Worm (Caenorhabditis elegans) whole organism, midembryonic: Measurements from ENCODE around the gene klp-7.

Experiments used
- cog-1 ChIP-seq: sonication (generic microtip); optimal IDR thresholded peaks from 2 replicates; lab custom pipeline; 2016; ENCODE audit warnings: missing genetic modification characterization, missing compliant biosample characterization
- flt-1 ChIP-seq: fragments of 200-800 bp; sonication (Bioruptor generic); IDR thresholded peaks from 2 replicates; pipeline ENCODE4 v1.3.6; 2022; ENCODE audit warnings: missing genetic modification characterization, missing compliant biosample characterization
- ref-1 ChIP-seq: fragments of 200-800 bp; sonication (Bioruptor generic); conservative IDR thresholded peaks from 2 replicates; pipeline ENCODE4 v1.3.6; 2022; ENCODE audit warnings: missing genetic modification reagents, missing genetic modification characterization, missing compliant biosample characterization
- ztf-23 ChIP-seq: fragments of 200-800 bp; sonication (Bioruptor generic); IDR thresholded peaks from 2 replicates; pipeline ENCODE4 v1.3.6; 2022; ENCODE audit warnings: missing genetic modification reagents, missing genetic modification characterization, missing compliant biosample characterization

DNA sequence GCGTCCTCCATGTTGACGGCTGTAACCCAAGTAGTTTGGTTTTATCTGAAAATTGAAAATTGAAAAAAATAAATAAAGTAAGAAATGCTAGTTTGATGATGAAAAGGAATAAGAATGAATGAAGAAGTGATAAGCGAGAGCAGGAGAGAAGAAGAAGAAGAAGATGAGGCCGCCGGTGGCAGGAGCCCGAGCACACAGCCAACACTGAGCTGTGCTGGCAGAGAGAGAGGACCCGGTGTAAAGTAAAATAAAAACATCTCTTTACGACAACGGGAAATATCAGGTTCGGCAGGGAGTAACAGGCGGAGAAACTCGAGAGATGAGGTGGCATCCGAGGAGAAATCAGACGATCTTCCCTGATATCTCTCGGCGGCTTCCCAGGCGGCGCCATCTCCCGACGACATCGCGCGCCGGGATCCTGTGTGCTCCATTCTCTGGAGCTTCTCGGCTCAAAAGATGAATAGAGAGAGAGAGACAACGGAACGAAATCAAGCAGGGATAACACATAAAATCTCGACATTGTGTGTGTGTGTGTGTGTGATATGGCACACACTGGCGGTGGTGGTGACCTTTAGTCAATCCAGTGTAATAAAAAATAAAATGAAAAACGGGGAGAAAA is 11.2 kb downstream of the klp-7 start, which contains the start of gene sca-1:
- TF ChIP-seq flt-1, result no peak
- TF ChIP-seq ztf-23, result no peak
- TF ChIP-seq ref-1 (GFP tag; lab: Robert Waterston, UW), result no peak
- no peak for TF ChIP-seq cog-1 (tag; lab: Kevin White, UChicago)
